Fruit fly (Drosophila melanogaster) whole organism, embryonic: ENCODE results near the gene trem.

ENCODE experiments used
- Bdp1 ChIP-seq: fragments of 200-800 bp; sonication (Bioruptor generic); optimal IDR thresholded peaks from 3 replicates; lab custom pipeline; 2016; ENCODE audit warnings: missing biosample characterization, missing genetic modification characterization
- CG10654 ChIP-seq: fragments of 200-800 bp; sonication (Bioruptor generic); optimal IDR thresholded peaks from 2 replicates; lab custom pipeline; 2016; ENCODE audit warnings: missing biosample characterization, missing genetic modification characterization
- CG11398 ChIP-seq: fragments of 200-800 bp; sonication (Bioruptor generic); optimal IDR thresholded peaks from 2 replicates; lab custom pipeline; 2016; ENCODE audit warnings: missing biosample characterization, missing genetic modification characterization
- CG12071 ChIP-seq: fragments of 200-800 bp; sonication (Bioruptor generic); optimal IDR thresholded peaks from 3 replicates; lab custom pipeline; 2018; ENCODE audit warnings: missing biosample characterization, mild to moderate bottlenecking, missing genetic modification characterization
- CG12299 ChIP-seq: fragments of 200-800 bp; sonication (Bioruptor generic); optimal IDR thresholded peaks from 2 replicates; lab custom pipeline; 2018; ENCODE audit warnings: missing biosample characterization, mild to moderate bottlenecking, missing genetic modification characterization
- CG12942 ChIP-seq: fragments of 200-800 bp; sonication (Bioruptor generic); optimal IDR thresholded peaks from 3 replicates; lab custom pipeline; 2016; ENCODE audit warnings: missing biosample characterization, missing genetic modification characterization
- CG13894 ChIP-seq: fragments of 200-800 bp; sonication (Bioruptor generic); optimal IDR thresholded peaks from 3 replicates; lab custom pipeline; 2018; ENCODE audit warnings: missing biosample characterization, mild to moderate bottlenecking, missing genetic modification characterization, moderate library complexity
- CG14965 ChIP-seq: fragments of 200-800 bp; sonication (Bioruptor generic); optimal IDR thresholded peaks from 2 replicates; lab custom pipeline; 2016; ENCODE audit warnings: missing biosample characterization, missing genetic modification characterization, borderline replicate concordance
- CG16813 ChIP-seq: fragments of 200-800 bp; sonication (Bioruptor generic); IDR thresholded peaks from 3 replicates; pipeline ENCODE4 v1.3.6; 2022; ENCODE audit warnings: missing biosample characterization, missing genetic modification characterization; ENCODE audit not compliant: partially characterized antibody
- CG17385 ChIP-seq: fragments of 200-800 bp; sonication (Bioruptor generic); optimal IDR thresholded peaks from 3 replicates; lab custom pipeline; 2018; ENCODE audit warnings: missing biosample characterization, mild to moderate bottlenecking, missing genetic modification characterization
- CG30020 ChIP-seq: fragments of 200-800 bp; optimal IDR thresholded peaks from 2 replicates; lab custom pipeline; 2019; ENCODE audit warnings: missing biosample characterization, mild to moderate bottlenecking, missing genetic modification characterization, moderate library complexity
- CG3407 ChIP-seq: fragments of 200-800 bp; sonication (Bioruptor generic); optimal IDR thresholded peaks from 2 replicates; lab custom pipeline; 2018; ENCODE audit warnings: missing biosample characterization, mild to moderate bottlenecking, missing genetic modification characterization
- CG3995 ChIP-seq: fragments of 200-800 bp; sonication (Bioruptor generic); optimal IDR thresholded peaks from 3 replicates; lab custom pipeline; 2016; ENCODE audit warnings: missing biosample characterization, missing genetic modification characterization
- CG8478 ChIP-seq: fragments of >200 bp; optimal IDR thresholded peaks from 2 replicates; lab custom pipeline; 2018
- CG8944 ChIP-seq: fragments of 200-800 bp; sonication (Bioruptor generic); optimal IDR thresholded peaks from 3 replicates; lab custom pipeline; 2016; ENCODE audit warnings: missing biosample characterization, missing genetic modification characterization
- CG9609 ChIP-seq: fragments of 200-800 bp; sonication (Bioruptor generic); optimal IDR thresholded peaks from 3 replicates; lab custom pipeline; 2016; ENCODE audit warnings: missing biosample characterization, missing genetic modification characterization
- D ChIP-seq, 2 experiments: fragments of 200-800 bp in 1 of 2; fragments of >200 bp in 1 of 2; sonication (Bioruptor generic) in 1 of 2; optimal IDR thresholded peaks; 2 replicates in 1 of 2; 3 replicates in 1 of 2; lab custom pipeline; 2017; ENCODE audit warnings: mild to moderate bottlenecking in 1 of 2, missing biosample characterization in 1 of 2, missing genetic modification characterization in 1 of 2, missing genetic modification reagents in 1 of 2
- Dip2 ChIP-seq: fragments of 200-800 bp; sonication (Bioruptor generic); IDR thresholded peaks from 2 replicates; pipeline ENCODE4 v1.3.6; 2022; ENCODE audit warnings: missing biosample characterization, missing genetic modification characterization
- Dll ChIP-seq: fragments of 200-800 bp; sonication (Bioruptor generic); IDR thresholded peaks from 4 replicates; pipeline ENCODE4 v1.3.6; 2022; ENCODE audit warnings: missing biosample characterization, missing genetic modification characterization; ENCODE audit not compliant: partially characterized antibody
- E2f2 ChIP-seq: fragments of 200-800 bp; sonication (Bioruptor generic); IDR thresholded peaks from 2 replicates; pipeline ENCODE4 v1.3.6; 2022; ENCODE audit warnings: missing biosample characterization, missing genetic modification characterization
- Elba2 ChIP-seq: fragments of 200-800 bp; sonication (Bioruptor generic); optimal IDR thresholded peaks from 3 replicates; lab custom pipeline; 2016; ENCODE audit warnings: missing biosample characterization, missing genetic modification characterization
- Fer1 ChIP-seq: fragments of 200-800 bp; sonication (Bioruptor generic); optimal IDR thresholded peaks from 2 replicates; lab custom pipeline; 2017; ENCODE audit warnings: missing biosample characterization, mild to moderate bottlenecking, missing genetic modification characterization
- GATAe ChIP-seq: fragments of 200-800 bp; sonication (Bioruptor generic); conservative IDR thresholded peaks from 2 replicates; pipeline ENCODE4 v1.3.6; 2022; ENCODE audit warnings: missing biosample characterization, missing genetic modification characterization
- HLH54F ChIP-seq: fragments of 200-800 bp; sonication (Bioruptor generic); optimal IDR thresholded peaks from 3 replicates; lab custom pipeline; 2016; ENCODE audit warnings: missing biosample characterization, missing genetic modification characterization
- Hr3 ChIP-seq: fragments of 200-800 bp; sonication (Bioruptor generic); optimal IDR thresholded peaks from 3 replicates; lab custom pipeline; 2016; ENCODE audit warnings: missing biosample characterization, missing genetic modification characterization
- Jarid2 ChIP-seq: fragments of 200-800 bp; sonication (Bioruptor generic); optimal IDR thresholded peaks from 3 replicates; lab custom pipeline; 2017; ENCODE audit warnings: mild to moderate bottlenecking, missing biosample characterization, missing genetic modification reagents, missing genetic modification characterization
- Mes4 ChIP-seq: fragments of 200-800 bp; sonication (Bioruptor generic); optimal IDR thresholded peaks from 2 replicates; lab custom pipeline; 2016; ENCODE audit warnings: missing biosample characterization, missing genetic modification characterization
- Rx ChIP-seq: fragments of 200-800 bp; sonication (Bioruptor generic); IDR thresholded peaks from 2 replicates; pipeline ENCODE4 v1.3.6; 2022; ENCODE audit warnings: missing biosample characterization, missing genetic modification characterization
- Side ChIP-seq: fragments of 200-800 bp; sonication (Bioruptor generic); optimal IDR thresholded peaks from 2 replicates; lab custom pipeline; 2016; ENCODE audit warnings: missing biosample characterization, missing genetic modification characterization
- Spps ChIP-seq: fragments of 200-800 bp; sonication (Bioruptor generic); optimal IDR thresholded peaks from 2 replicates; lab custom pipeline; 2018; ENCODE audit warnings: missing biosample characterization, mild to moderate bottlenecking, missing genetic modification characterization
- bsh ChIP-seq, 2 experiments: fragments of 200-800 bp; sonication (Bioruptor generic); optimal IDR thresholded peaks; 2 replicates each; lab custom pipeline; 2017 to 2018; ENCODE audit warnings: mild to moderate bottlenecking in 2 of 2, missing biosample characterization in 2 of 2, missing genetic modification characterization in 2 of 2, moderate library complexity in 1 of 2
- btn ChIP-seq: fragments of 200-800 bp; sonication (Bioruptor generic); optimal IDR thresholded peaks from 2 replicates; lab custom pipeline; 2016; ENCODE audit warnings: missing biosample characterization, missing genetic modification characterization
- cato ChIP-seq: fragments of 200-800 bp; sonication (Bioruptor generic); optimal IDR thresholded peaks from 2 replicates; lab custom pipeline; 2016; ENCODE audit warnings: missing biosample characterization, missing genetic modification characterization, borderline replicate concordance
- eyg ChIP-seq: fragments of 200-800 bp; sonication (Bioruptor generic); optimal IDR thresholded peaks from 3 replicates; lab custom pipeline; 2016; ENCODE audit warnings: missing biosample characterization, missing genetic modification characterization
- fd64A ChIP-seq: fragments of 200-800 bp; sonication (Bioruptor generic); optimal IDR thresholded peaks from 3 replicates; lab custom pipeline; 2018; ENCODE audit warnings: missing biosample characterization, mild to moderate bottlenecking, missing genetic modification characterization
- fd96Cb ChIP-seq: fragments of 200-800 bp; sonication (Bioruptor generic); optimal IDR thresholded peaks from 2 replicates; lab custom pipeline; 2018; ENCODE audit warnings: missing biosample characterization, mild to moderate bottlenecking, missing genetic modification characterization, moderate library complexity
- fru ChIP-seq: fragments of >200 bp; optimal IDR thresholded peaks from 2 replicates; lab custom pipeline; 2017
- jumu ChIP-seq: fragments of 200-800 bp; sonication (Bioruptor generic); optimal IDR thresholded peaks from 3 replicates; lab custom pipeline; 2016; ENCODE audit warnings: missing biosample characterization, missing genetic modification characterization
- lola ChIP-seq, 3 experiments: fragments of >200 bp in 2 of 3; fragments of 200-800 bp in 1 of 3; sonication (Bioruptor generic) in 1 of 3; optimal IDR thresholded peaks; 2 replicates each; lab custom pipeline; 2017 to 2019; ENCODE audit warnings: missing biosample characterization in 3 of 3, missing genetic modification characterization in 3 of 3, mild to moderate bottlenecking in 1 of 3, moderate library complexity in 1 of 3
- lov ChIP-seq, 2 experiments: fragments of 200-800 bp in 1 of 2; fragments of >200 bp in 1 of 2; sonication (Bioruptor generic) in 1 of 2; IDR thresholded peaks in 1 of 2; optimal IDR thresholded peaks in 1 of 2; 2 replicates in 1 of 2; 3 replicates in 1 of 2; pipeline versions ENCODE4 v1.3.6 to Lab custom; 2017 to 2022; ENCODE audit warnings: missing biosample characterization in 1 of 2, missing genetic modification characterization in 1 of 2
- luna ChIP-seq: fragments of 200-800 bp; sonication (Bioruptor generic); optimal IDR thresholded peaks from 2 replicates; lab custom pipeline; 2016; ENCODE audit warnings: missing biosample characterization, missing genetic modification characterization
- onecut ChIP-seq: fragments of 200-800 bp; sonication (Bioruptor generic); IDR thresholded peaks from 2 replicates; pipeline ENCODE4 v1.3.6; 2022; ENCODE audit warnings: missing biosample characterization, missing genetic modification characterization
- pum ChIP-seq: fragments of 200-800 bp; sonication (Bioruptor generic); optimal IDR thresholded peaks from 2 replicates; lab custom pipeline; 2016; ENCODE audit warnings: missing biosample characterization, missing genetic modification characterization
- pzg ChIP-seq: fragments of 200-800 bp; sonication (Bioruptor generic); optimal IDR thresholded peaks from 3 replicates; lab custom pipeline; 2018; ENCODE audit warnings: missing biosample characterization, mild to moderate bottlenecking, missing genetic modification characterization, moderate library complexity
- schlank ChIP-seq: fragments of 200-800 bp; sonication (Bioruptor generic); optimal IDR thresholded peaks from 2 replicates; lab custom pipeline; 2018; ENCODE audit warnings: missing biosample characterization, mild to moderate bottlenecking, missing genetic modification characterization
- sna ChIP-seq: fragments of 200-800 bp; sonication (Bioruptor generic); IDR thresholded peaks from 2 replicates; pipeline ENCODE4 v1.3.6; 2022; ENCODE audit warnings: missing biosample characterization, missing genetic modification characterization; ENCODE audit not compliant: partially characterized antibody
- so ChIP-seq: fragments of 200-800 bp; sonication (Bioruptor generic); IDR thresholded peaks from 3 replicates; pipeline ENCODE4 v1.3.6; 2022; ENCODE audit warnings: missing biosample characterization, missing genetic modification characterization
- unpg ChIP-seq: fragments of 200-800 bp; sonication (Bioruptor generic); optimal IDR thresholded peaks from 3 replicates; lab custom pipeline; 2018; ENCODE audit warnings: missing biosample characterization, mild to moderate bottlenecking, missing genetic modification characterization, moderate library complexity

trem gene

DNA sequence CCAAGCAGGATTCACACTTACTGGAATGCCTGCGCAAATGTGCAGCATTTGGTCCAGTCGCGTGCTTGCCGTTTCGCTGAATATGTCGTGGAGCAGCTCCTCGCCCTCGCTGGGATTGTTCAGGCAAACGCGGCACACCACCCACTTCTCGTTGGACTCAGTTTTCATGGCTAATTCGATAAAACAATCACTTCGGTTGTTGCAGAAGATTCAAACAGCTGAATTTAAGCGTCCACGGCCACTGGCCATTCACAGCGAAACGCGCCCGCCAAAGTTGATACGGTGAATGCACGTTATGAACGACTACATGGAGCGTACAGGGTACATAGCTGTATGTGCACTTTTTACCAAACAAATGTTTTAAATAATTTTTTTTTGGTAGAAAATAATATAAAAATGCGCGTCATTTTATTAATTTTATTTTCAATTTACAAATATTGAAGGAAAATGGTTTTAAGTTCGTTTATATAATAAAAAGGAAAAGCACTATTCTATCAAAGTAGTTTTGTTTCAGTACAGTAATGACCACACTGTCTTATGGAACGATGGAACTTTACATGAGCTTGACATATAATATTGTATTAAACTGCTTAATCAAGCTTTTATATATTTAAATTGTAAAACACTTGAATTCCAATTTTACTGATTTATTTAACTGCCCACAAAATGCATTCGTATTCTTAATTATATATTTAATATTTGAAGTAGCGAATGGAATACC is at the start of gene trem (continued):
- TF ChIP-seq lov (optimal IDR thresholded peaks at IDR 0.05; lab: Kevin White, UChicago) (no peak), lov (GFP tag; IDR thresholded peaks at IDR 0.05; lab: Robert Waterston, UW) (no peak), CG3995 (GFP tag; lab: Kevin White, UChicago) (peak; percentile 31), CG12299 (tag; lab: Kevin White, UChicago) (peak; percentile 25), fru (no peak), lola (GFP tag; optimal IDR thresholded peaks at IDR 0.05; lab: Kevin White, UChicago) (peak in 1 of 3 experiments; percentile 86), eyg (no peak), CG30020 (peak; percentile 93), GATAe (GFP tag; lab: Robert Waterston, UW) (peak; percentile 59; the same call in 1 of the 2 replicates), Side (GFP tag; lab: Kevin White, UChicago) (no peak), CG12942 (GFP tag; lab: Kevin White, UChicago) (peak; percentile 64), CG17385 (peak; percentile 68), Hr3 (GFP tag; lab: Kevin White, UChicago) (peak; percentile 84), luna (GFP tag; lab: Kevin White, UChicago) (no peak), Bdp1 (GFP tag; lab: Kevin White, UChicago) (peak; percentile 39), CG8944 (peak; percentile 31), CG10654 (GFP tag; lab: Kevin White, UChicago) (peak; percentile 63), unpg (GFP tag; lab: Kevin White, UChicago) (peak; percentile 61), sna (GFP tag; lab: Robert Waterston, UW) (no peak), pzg (GFP tag; lab: Kevin White, UChicago) (peak; percentile 24), bsh (GFP tag; optimal IDR thresholded peaks at IDR 0.05; lab: Kevin White, UChicago) (peak; percentile 29 to 62), Dll (GFP tag; lab: Robert Waterston, UW) (0 out of 4 replicates have a peak, but pooled peaks have one; percentile 2), HLH54F (peak; percentile 54), Elba2 (GFP tag; lab: Kevin White, UChicago) (no peak), CG9609 (GFP tag; lab: Kevin White, UChicago) (peak; percentile 10), CG14965 (GFP tag; lab: Kevin White, UChicago) (no peak), Spps (tag; lab: Kevin White, UChicago) (no peak), D (optimal IDR thresholded peaks at IDR 0.05; lab: Kevin White, UChicago) (no peak), D (GFP tag; optimal IDR thresholded peaks at IDR 0.05; lab: Kevin White, UChicago) (peak; percentile 61), pum (GFP tag; lab: Kevin White, UChicago) (peak; percentile 49), onecut (peak; percentile 29; the same call in 1 of the 2 replicates), btn (GFP tag; lab: Kevin White, UChicago) (no peak), CG3407 (GFP tag; lab: Kevin White, UChicago) (peak; percentile 48), CG13894 (tag; lab: Kevin White, UChicago) (no peak), jumu (GFP tag; lab: Kevin White, UChicago) (no peak), Jarid2 (GFP tag; lab: Kevin White, UChicago) (no peak), fd64A (no peak), so (no peak), Mes4 (GFP tag; lab: Kevin White, UChicago) (no peak), E2f2 (GFP tag; lab: Robert Waterston, UW) (peak; percentile 27; the same call in 1 of the 2 replicates), Dip2 (no peak), Rx (GFP tag; lab: Robert Waterston, UW) (no peak), CG12071 (GFP tag; lab: Kevin White, UChicago) (no peak), fd96Cb (tag; lab: Kevin White, UChicago) (peak; percentile 59), CG8478 (lab: Kevin White, UChicago) (no peak), cato (GFP tag; lab: Kevin White, UChicago) (peak; percentile 73), schlank (tag; lab: Kevin White, UChicago) (no peak), CG16813 (no peak), Fer1 (GFP tag; lab: Kevin White, UChicago) (peak; percentile 8), CG11398 (GFP tag; lab: Kevin White, UChicago) (no peak)
